Worm (Caenorhabditis elegans) whole organism, L3 larva: ENCODE data around the gene F44A6.5.

Experiments used
- R02D3.7 ChIP-seq: fragments of 150-350 bp; optimal IDR thresholded peaks from 2 replicates; lab custom pipeline; 2014; ENCODE audit warnings: missing biosample characterization, missing genetic modification characterization
- ZK546.5 ChIP-seq: sonication (generic microtip); optimal IDR thresholded peaks from 2 replicates; lab custom pipeline; 2017; ENCODE audit warnings: missing biosample characterization, missing genetic modification characterization
- aly-2 ChIP-seq: fragments of 150-350 bp; optimal IDR thresholded peaks from 2 replicates; lab custom pipeline; 2014; ENCODE audit warnings: missing biosample characterization, missing genetic modification characterization
- ama-1 ChIP-seq: fragments of 150-350 bp; optimal IDR thresholded peaks from 2 replicates; lab custom pipeline; 2018
- ceh-16 ChIP-seq: sonication (generic microtip); optimal IDR thresholded peaks from 2 replicates; lab custom pipeline; 2017; ENCODE audit warnings: missing biosample characterization, missing genetic modification characterization
- ceh-28 ChIP-seq: fragments of 150-350 bp; optimal IDR thresholded peaks from 2 replicates; lab custom pipeline; 2014; ENCODE audit warnings: missing biosample characterization, missing genetic modification reagents, missing genetic modification characterization
- ceh-82 ChIP-seq: fragments of 150-350 bp; optimal IDR thresholded peaks from 2 replicates; lab custom pipeline; 2014; ENCODE audit warnings: missing biosample characterization, missing genetic modification characterization
- ceh-9 ChIP-seq: sonication (generic microtip); optimal IDR thresholded peaks from 2 replicates; lab custom pipeline; 2018; ENCODE audit warnings: missing biosample characterization, missing genetic modification characterization
- daf-12 ChIP-seq: fragments of 150-350 bp; optimal IDR thresholded peaks from 2 replicates; lab custom pipeline; 2014; ENCODE audit warnings: missing biosample characterization, missing genetic modification reagents, missing genetic modification characterization
- egl-27 ChIP-seq: sonication (generic microtip); optimal IDR thresholded peaks from 4 replicates; lab custom pipeline; 2017; ENCODE audit warnings: missing biosample characterization, missing genetic modification reagents, missing genetic modification characterization
- egl-5 ChIP-seq: fragments of 150-350 bp; optimal IDR thresholded peaks from 2 replicates; lab custom pipeline; 2017; ENCODE audit warnings: missing biosample characterization, missing genetic modification reagents, missing genetic modification characterization, inconsistent platforms
- elt-2 ChIP-seq: sonication (generic microtip); optimal IDR thresholded peaks from 2 replicates; lab custom pipeline; 2016; ENCODE audit warnings: missing genetic modification reagents, mild to moderate bottlenecking, missing genetic modification characterization, missing compliant biosample characterization
- eor-1 ChIP-seq, 2 experiments: fragments of 150-350 bp; optimal IDR thresholded peaks; 2 replicates each; lab custom pipeline; 2014 to 2018; ENCODE audit warnings: missing biosample characterization in 2 of 2, missing genetic modification characterization in 2 of 2
- fkh-10 ChIP-seq: sonication (generic microtip); optimal IDR thresholded peaks from 2 replicates; lab custom pipeline; 2017; ENCODE audit warnings: missing biosample characterization, missing genetic modification reagents, missing genetic modification characterization
- fkh-2 ChIP-seq: fragments of 150-350 bp; optimal IDR thresholded peaks from 2 replicates; lab custom pipeline; 2014; ENCODE audit warnings: missing biosample characterization, missing genetic modification reagents, missing genetic modification characterization
- hmg-11 ChIP-seq: sonication (generic microtip); optimal IDR thresholded peaks from 2 replicates; lab custom pipeline; 2016; ENCODE audit warnings: missing genetic modification characterization, missing compliant biosample characterization
- jun-1 ChIP-seq: fragments of 150-350 bp; optimal IDR thresholded peaks from 2 replicates; lab custom pipeline; 2014; ENCODE audit warnings: missing biosample characterization, missing genetic modification reagents, missing genetic modification characterization
- lin-15B ChIP-seq: fragments of 150-350 bp; optimal IDR thresholded peaks from 2 replicates; lab custom pipeline; 2014; ENCODE audit warnings: missing biosample characterization, missing genetic modification characterization
- lsy-12 ChIP-seq: sonication (generic microtip); optimal IDR thresholded peaks from 2 replicates; lab custom pipeline; 2016; ENCODE audit warnings: mild to moderate bottlenecking, missing genetic modification characterization, missing compliant biosample characterization
- mdl-1 ChIP-seq: fragments of 150-350 bp; optimal IDR thresholded peaks from 2 replicates; lab custom pipeline; 2014; ENCODE audit warnings: missing biosample characterization, missing genetic modification characterization
- mml-1 ChIP-seq: fragments of 150-350 bp; sonication (generic microtip); optimal IDR thresholded peaks from 3 replicates; lab custom pipeline; 2014; ENCODE audit warnings: missing biosample characterization, missing genetic modification characterization
- nfya-1 ChIP-seq: sonication (generic microtip); optimal IDR thresholded peaks from 2 replicates; lab custom pipeline; 2017; ENCODE audit warnings: missing genetic modification characterization, mild to moderate bottlenecking, missing compliant biosample characterization, antibody characterized with exemption, moderate library complexity; ENCODE audit not compliant: insufficient read depth
- nhr-11 ChIP-seq: fragments of 150-350 bp; optimal IDR thresholded peaks from 2 replicates; lab custom pipeline; 2014; ENCODE audit warnings: missing biosample characterization, missing genetic modification characterization
- nhr-23 ChIP-seq: fragments of 150-350 bp; optimal IDR thresholded peaks from 2 replicates; lab custom pipeline; 2014; ENCODE audit warnings: missing biosample characterization, missing genetic modification reagents, missing genetic modification characterization
- nhr-237 ChIP-seq: fragments of 150-350 bp; optimal IDR thresholded peaks from 2 replicates; lab custom pipeline; 2014; ENCODE audit warnings: missing biosample characterization, missing genetic modification characterization
- nhr-25 ChIP-seq: sonication (generic microtip); optimal IDR thresholded peaks from 2 replicates; lab custom pipeline; 2017; ENCODE audit warnings: missing biosample characterization, missing genetic modification characterization
- nhr-28 ChIP-seq: fragments of 150-350 bp; optimal IDR thresholded peaks from 2 replicates; lab custom pipeline; 2014; ENCODE audit warnings: missing biosample characterization, missing genetic modification characterization
- nhr-43 ChIP-seq: sonication (generic microtip); optimal IDR thresholded peaks from 2 replicates; lab custom pipeline; 2016; ENCODE audit warnings: mild to moderate bottlenecking, missing genetic modification characterization, missing compliant biosample characterization; ENCODE audit not compliant: poor library complexity, severe bottlenecking
- nhr-76 ChIP-seq: fragments of 150-350 bp; sonication (generic microtip); optimal IDR thresholded peaks from 5 replicates; lab custom pipeline; 2014; ENCODE audit warnings: missing biosample characterization, missing genetic modification characterization
- nhr-77 ChIP-seq: fragments of 150-350 bp; optimal IDR thresholded peaks from 2 replicates; lab custom pipeline; 2014; ENCODE audit warnings: missing biosample characterization, missing genetic modification characterization
- pha-4 ChIP-seq: fragments of 150-350 bp; optimal IDR thresholded peaks from 2 replicates; lab custom pipeline; 2014; ENCODE audit warnings: missing biosample characterization, missing genetic modification reagents, missing genetic modification characterization
- pqm-1 ChIP-seq: fragments of 150-350 bp; optimal IDR thresholded peaks from 2 replicates; lab custom pipeline; 2017; ENCODE audit warnings: missing biosample characterization, missing genetic modification characterization, inconsistent platforms
- sea-2 ChIP-seq: fragments of 150-350 bp; sonication (generic microtip); optimal IDR thresholded peaks from 4 replicates; lab custom pipeline; 2014; ENCODE audit warnings: missing biosample characterization, missing genetic modification reagents, missing genetic modification characterization
- skn-1 ChIP-seq: fragments of 150-350 bp; optimal IDR thresholded peaks from 2 replicates; lab custom pipeline; 2014; ENCODE audit warnings: missing biosample characterization, missing genetic modification characterization
- snpc-4 ChIP-seq: fragments of 150-350 bp; optimal IDR thresholded peaks from 2 replicates; lab custom pipeline; 2014; ENCODE audit warnings: missing biosample characterization, missing genetic modification characterization
- tbx-2 ChIP-seq: sonication (generic microtip); optimal IDR thresholded peaks from 2 replicates; lab custom pipeline; 2016; ENCODE audit warnings: mild to moderate bottlenecking, missing genetic modification characterization, missing compliant biosample characterization
- unc-39 ChIP-seq: sonication (generic microtip); optimal IDR thresholded peaks from 4 replicates; lab custom pipeline; 2017; ENCODE audit warnings: missing biosample characterization, missing genetic modification characterization
- zag-1 ChIP-seq: fragments of 150-350 bp; optimal IDR thresholded peaks from 2 replicates; lab custom pipeline; 2014; ENCODE audit warnings: missing biosample characterization, missing genetic modification characterization
- ztf-11 ChIP-seq: fragments of 150-350 bp; optimal IDR thresholded peaks from 2 replicates; lab custom pipeline; 2014; ENCODE audit warnings: missing biosample characterization, missing genetic modification characterization
- ztf-4 ChIP-seq: fragments of 150-350 bp; optimal IDR thresholded peaks from 2 replicates; lab custom pipeline; 2014; ENCODE audit warnings: missing biosample characterization, missing genetic modification characterization

The F44A6.5 gene

DNA sequence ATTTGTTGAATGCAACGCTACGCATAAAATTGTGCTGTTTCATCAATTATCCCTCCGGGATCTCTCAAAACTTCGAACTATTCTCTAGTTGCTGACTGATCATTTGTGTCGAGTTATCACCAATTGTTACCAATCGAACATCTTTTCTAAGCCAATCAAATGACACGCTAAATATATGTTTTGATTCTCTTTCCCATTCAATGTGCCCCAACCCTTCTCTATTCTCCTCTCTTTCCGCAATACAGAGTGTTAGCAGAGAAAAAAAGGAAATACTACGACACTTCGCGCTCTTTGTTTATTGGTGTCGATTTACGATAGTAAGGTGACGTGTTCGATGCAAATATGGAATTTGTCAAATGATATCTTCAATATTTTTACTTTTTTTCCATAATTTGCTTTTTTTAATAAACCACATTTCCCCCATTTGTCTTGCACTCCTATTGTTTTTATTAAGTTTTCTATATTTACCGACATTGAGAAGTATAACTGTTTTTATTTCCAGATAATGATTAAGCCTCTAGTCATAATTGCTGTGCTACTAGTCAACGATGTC lies 21.4 kb downstream of the F44A6.5 start, which contains the start of gene nucb-1 (continued):
- TF ChIP-seq sea-2 (GFP tag; lab: Kevin White, UChicago) (no peak), ceh-9 (tag; lab: Kevin White, UChicago) (no peak), egl-27 (tag; lab: Kevin White, UChicago) (no peak), ztf-4 (tag; lab: Kevin White, UChicago) (no peak), lin-15B (tag; lab: Kevin White, UChicago) (peak; percentile 49), nhr-23 (tag; lab: Kevin White, UChicago) (peak; percentile 94)

ce11 chrX:10194327-10195096 lies 24.2 kb downstream of the F44A6.5 start, which contains the start of gene myrf-2:
myrf-2 (minus strand) TSS chrX:10194377.
- no peak for TF ChIP-seq eor-1 (tag; optimal IDR thresholded peaks at IDR 0.05; lab: Kevin White, UChicago)
- peak; percentile 40 for TF ChIP-seq pha-4 (tag; lab: Kevin White, UChicago)
- TF ChIP-seq nhr-23 (tag; lab: Kevin White, UChicago), result peak; percentile 54
- no peak for TF ChIP-seq fkh-2 (tag; lab: Kevin White, UChicago)
- no peak for TF ChIP-seq sea-2 (GFP tag; lab: Kevin White, UChicago)
- peak; percentile 30 for TF ChIP-seq hmg-11
- no peak for TF ChIP-seq mdl-1 (tag; lab: Kevin White, UChicago)
- peak; percentile 11 for TF ChIP-seq nfya-1 (tag; lab: Kevin White, UChicago)
- peak; percentile 76 for TF ChIP-seq nhr-25

DNA sequence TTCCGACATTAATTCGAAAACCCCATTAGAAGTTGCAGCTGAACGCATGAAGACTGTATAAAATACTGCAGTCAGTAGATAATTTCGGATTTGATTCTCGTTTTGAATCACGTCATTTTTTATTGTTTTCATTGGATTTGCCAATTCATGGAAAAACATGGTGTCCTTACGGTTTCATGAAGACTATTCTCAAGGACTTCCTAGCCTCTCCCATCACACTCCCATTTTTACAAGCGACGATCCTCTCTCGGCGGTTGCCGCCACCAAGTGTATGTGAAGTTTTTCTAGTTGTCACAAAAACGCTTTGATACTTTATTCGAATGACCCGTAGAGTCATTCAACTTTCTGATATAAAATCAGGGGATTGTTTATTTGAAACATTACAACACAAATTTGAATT lies 28.9 kb downstream of the F44A6.5 start:
- TF ChIP-seq lin-15B (tag; lab: Kevin White, UChicago) (no peak), nhr-25 (peak; percentile 68), lsy-12 (no peak), pha-4 (tag; lab: Kevin White, UChicago) (no peak), ceh-82 (tag; lab: Kevin White, UChicago) (no peak), nhr-77 (tag; lab: Kevin White, UChicago) (no peak)

DNA sequence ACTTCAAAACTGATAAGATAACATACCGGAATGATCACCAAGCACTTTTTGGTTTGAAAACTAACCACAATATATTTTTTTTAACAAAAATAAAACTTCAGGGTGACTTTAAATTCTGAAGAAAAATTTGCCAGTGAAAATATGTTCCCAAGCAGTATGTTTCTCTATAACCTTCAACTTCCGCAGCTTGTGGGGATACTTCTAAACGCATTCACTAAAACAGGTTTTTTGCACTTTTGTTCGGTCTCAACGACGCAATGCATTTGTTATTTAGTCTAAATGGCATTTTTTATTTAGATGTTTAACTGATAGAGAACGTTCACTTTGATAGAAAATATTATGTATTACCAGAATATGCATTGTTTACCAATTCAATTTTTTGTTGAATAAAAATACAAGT lies 29.5 kb downstream of the F44A6.5 start:
- no peak for TF ChIP-seq snpc-4 (tag; lab: Kevin White, UChicago)
- peak; percentile 83 for TF ChIP-seq nhr-25

DNA sequence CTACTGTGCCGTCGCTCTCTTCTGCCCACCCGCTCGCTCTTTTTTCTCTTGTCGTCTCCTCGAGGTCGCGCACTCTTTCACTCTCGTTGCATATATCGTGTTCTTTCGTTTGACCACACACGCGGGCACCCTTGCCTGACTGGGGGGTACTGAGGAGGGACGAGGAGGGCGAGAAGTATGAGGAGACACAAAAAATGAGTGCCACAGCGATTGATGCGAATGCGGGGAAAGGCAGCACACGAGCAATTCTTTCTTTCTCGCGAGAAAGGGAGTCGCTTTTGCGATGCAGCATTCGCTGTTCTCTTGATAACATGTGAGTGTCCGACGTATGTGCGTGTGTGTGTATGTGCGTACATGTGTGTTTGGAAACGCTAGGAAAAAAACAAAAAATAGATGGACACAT lies 30.2 kb downstream of the F44A6.5 start:
- TF ChIP-seq nhr-237 (tag; lab: Kevin White, UChicago), result no peak
- peak; percentile 55 for TF ChIP-seq elt-2 (tag; lab: Kevin White, UChicago)
- peak; percentile 41 for TF ChIP-seq ceh-28 (tag; lab: Kevin White, UChicago)
- peak; percentile 50 for TF ChIP-seq snpc-4 (tag; lab: Kevin White, UChicago)
- peak; percentile 9 for TF ChIP-seq pqm-1
- TF ChIP-seq ceh-82 (tag; lab: Kevin White, UChicago), result no peak
- TF ChIP-seq nhr-77 (tag; lab: Kevin White, UChicago), result no peak
- no peak for TF ChIP-seq zag-1 (tag; lab: Kevin White, UChicago)
- TF ChIP-seq lin-15B (tag; lab: Kevin White, UChicago), result peak; percentile 39
- TF ChIP-seq tbx-2 (tag; lab: Kevin White, UChicago), result peak; percentile 65
- peak; percentile 87 for TF ChIP-seq mdl-1 (tag; lab: Kevin White, UChicago)
- TF ChIP-seq nhr-43 (tag; lab: Kevin White, UChicago), result peak; percentile 62
- peak; percentile 94 for TF ChIP-seq hmg-11
- TF ChIP-seq nhr-23 (tag; lab: Kevin White, UChicago), result no peak
- peak; percentile 68 for TF ChIP-seq lsy-12
- TF ChIP-seq R02D3.7 (tag; lab: Kevin White, UChicago), result peak; percentile 47
- TF ChIP-seq aly-2 (tag; lab: Kevin White, UChicago), result no peak
- TF ChIP-seq ama-1, result no peak
- no peak for TF ChIP-seq ztf-11 (tag; lab: Kevin White, UChicago)
- no peak for TF ChIP-seq mml-1 (tag; lab: Kevin White, UChicago)
- no peak for TF ChIP-seq fkh-2 (tag; lab: Kevin White, UChicago)
- no peak for TF ChIP-seq daf-12 (tag; lab: Kevin White, UChicago)
- TF ChIP-seq pha-4 (tag; lab: Kevin White, UChicago), result peak; percentile 74
- peak; percentile 79 for TF ChIP-seq nhr-11
- no peak for TF ChIP-seq nhr-76 (tag; lab: Kevin White, UChicago)
- TF ChIP-seq eor-1 (tag; optimal IDR thresholded peaks at IDR 0.05; lab: Kevin White, UChicago), result no peak
- peak; percentile 60 for TF ChIP-seq egl-5 (tag; lab: Kevin White, UChicago)
- no peak for TF ChIP-seq sea-2 (GFP tag; lab: Kevin White, UChicago)
- TF ChIP-seq unc-39 (tag; lab: Kevin White, UChicago), result no peak
- no peak for TF ChIP-seq skn-1 (tag; lab: Kevin White, UChicago)
- TF ChIP-seq nhr-28 (tag; lab: Kevin White, UChicago), result no peak
- peak; percentile 84 for TF ChIP-seq nfya-1 (tag; lab: Kevin White, UChicago)
- peak; percentile 28 for TF ChIP-seq fkh-10 (GFP tag; lab: Kevin White, UChicago)
- TF ChIP-seq ztf-4 (tag; lab: Kevin White, UChicago), result no peak
- TF ChIP-seq jun-1, result peak; percentile 74
- peak; percentile 54 for TF ChIP-seq egl-27 (tag; lab: Kevin White, UChicago)
- TF ChIP-seq ceh-16 (tag; lab: Kevin White, UChicago), result no peak
- TF ChIP-seq ceh-9 (tag; lab: Kevin White, UChicago), result no peak
- TF ChIP-seq ZK546.5 (tag; lab: Kevin White, UChicago), result no peak
